Worm (Caenorhabditis elegans) whole organism, mixed stage, embryonic: ENCODE results near the gene F41H10.4.

ENCODE experiments used
- blmp-1 ChIP-seq: fragments of 150-350 bp; optimal IDR thresholded peaks from 2 replicates; lab custom pipeline; 2014; ENCODE audit warnings: missing biosample characterization, missing genetic modification characterization
- nhr-237 ChIP-seq: fragments of 150-350 bp; optimal IDR thresholded peaks from 2 replicates; lab custom pipeline; 2014; ENCODE audit warnings: missing biosample characterization, missing genetic modification characterization
- unc-39 ChIP-seq: fragments of 150-350 bp; optimal IDR thresholded peaks from 2 replicates; lab custom pipeline; 2014; ENCODE audit warnings: missing biosample characterization, missing genetic modification characterization
- unc-62 ChIP-seq: fragments of 150-350 bp; optimal IDR thresholded peaks from 2 replicates; lab custom pipeline; 2014; ENCODE audit warnings: missing biosample characterization, missing genetic modification reagents, missing genetic modification characterization

- TF ChIP-seq blmp-1 (tag; lab: Kevin White, UChicago) (no peak), nhr-237 (no peak), unc-62 (GFP tag; lab: Kevin White, UChicago) (no peak), unc-39 (tag; lab: Kevin White, UChicago) (no peak)
Observed at ce11 chrIV:5385020-5385419, 20.7 kb downstream of the F41H10.4 start, which contains the start of gene F41H10.12.
